Worm (Caenorhabditis elegans) whole organism, L1 larva: ENCODE results near the gene W04E12.3.

Experiments used
- F16B12.6 ChIP-seq: fragments of 150-350 bp; optimal IDR thresholded peaks from 2 replicates; lab custom pipeline; 2014; ENCODE audit warnings: missing biosample characterization, missing genetic modification characterization
- aha-1 ChIP-seq: fragments of 150-350 bp; optimal IDR thresholded peaks from 2 replicates; lab custom pipeline; 2014; ENCODE audit warnings: missing biosample characterization, missing genetic modification characterization
- alr-1 ChIP-seq: fragments of 200-800 bp; sonication (Bioruptor generic); optimal IDR thresholded peaks from 2 replicates; lab custom pipeline; 2018; ENCODE audit warnings: borderline replicate concordance, mild to moderate bottlenecking, missing genetic modification characterization, missing compliant biosample characterization
- ama-1 ChIP-seq: fragments of 150-350 bp; optimal IDR thresholded peaks from 2 replicates; lab custom pipeline; 2014
- ceh-63 ChIP-seq: fragments of 200-800 bp; sonication (Bioruptor generic); optimal IDR thresholded peaks from 2 replicates; lab custom pipeline; 2018; ENCODE audit warnings: mild to moderate bottlenecking, missing genetic modification characterization, missing compliant biosample characterization
- ceh-82 ChIP-seq, 3 experiments: fragments of 150-350 bp in 1 of 3; sonication (generic microtip) in 2 of 3; optimal IDR thresholded peaks; 2 replicates each; lab custom pipeline; 2014 to 2017; ENCODE audit warnings: missing biosample characterization in 3 of 3, missing genetic modification characterization in 3 of 3
- dpl-1 ChIP-seq, 3 experiments: fragments of 150-350 bp in 2 of 3; sonication (generic microtip) in 1 of 3; optimal IDR thresholded peaks; 2 replicates each; lab custom pipeline; 2014 to 2017; ENCODE audit warnings: missing biosample characterization in 3 of 3, missing genetic modification characterization in 3 of 3, missing genetic modification reagents in 3 of 3
- dsc-1 ChIP-seq: sonication (generic microtip); optimal IDR thresholded peaks from 2 replicates; lab custom pipeline; 2016; ENCODE audit warnings: mild to moderate bottlenecking, missing genetic modification characterization, missing compliant biosample characterization
- egl-13 ChIP-seq: sonication (generic microtip); optimal IDR thresholded peaks from 2 replicates; lab custom pipeline; 2016; ENCODE audit warnings: missing genotype, missing genetic modification reagents, missing genetic modification characterization, missing compliant biosample characterization
- elt-2 ChIP-seq: sonication (generic microtip); optimal IDR thresholded peaks from 2 replicates; lab custom pipeline; 2016; ENCODE audit warnings: missing genetic modification characterization, mild to moderate bottlenecking, inconsistent platforms, missing compliant biosample characterization, missing genetic modification reagents
- elt-3 ChIP-seq, 6 experiments: fragments of 150-350 bp in 1 of 6; sonication (generic microtip); optimal IDR thresholded peaks; 2 replicates each; lab custom pipeline; 2017 to 2018; ENCODE audit warnings: missing biosample characterization in 6 of 6, missing genetic modification characterization in 6 of 6, inconsistent platforms in 1 of 6
- ets-5 ChIP-seq: fragments of 200-800 bp; sonication (Bioruptor generic); IDR thresholded peaks from 2 replicates; pipeline ENCODE4 v1.3.6; 2022; ENCODE audit warnings: missing genetic modification characterization, missing compliant biosample characterization
- fkh-10 ChIP-seq: sonication (generic microtip); optimal IDR thresholded peaks from 2 replicates; lab custom pipeline; 2017; ENCODE audit warnings: missing biosample characterization, missing genetic modification reagents, missing genetic modification characterization
- fkh-4 ChIP-seq: sonication (generic microtip); optimal IDR thresholded peaks from 2 replicates; lab custom pipeline; 2016; ENCODE audit warnings: missing compliant biosample characterization, missing genetic modification characterization, borderline replicate concordance
- isw-1 ChIP-seq: fragments of 200-800 bp; sonication (Bioruptor generic); IDR thresholded peaks from 2 replicates; pipeline ENCODE4 v1.3.6; 2022; ENCODE audit warnings: missing genetic modification characterization, missing compliant biosample characterization
- jun-1 ChIP-seq: fragments of 150-350 bp; optimal IDR thresholded peaks from 2 replicates; lab custom pipeline; 2014; ENCODE audit warnings: missing biosample characterization, missing genetic modification reagents, missing genetic modification characterization
- lin-13 ChIP-seq: fragments of 150-350 bp; optimal IDR thresholded peaks from 2 replicates; lab custom pipeline; 2014; ENCODE audit warnings: missing biosample characterization, missing genetic modification reagents, missing genetic modification characterization
- lin-15B ChIP-seq: fragments of 150-350 bp; sonication (generic microtip); optimal IDR thresholded peaks from 3 replicates; lab custom pipeline; 2014; ENCODE audit warnings: missing biosample characterization, missing genetic modification characterization
- lin-35 ChIP-seq, 2 experiments: fragments of 150-350 bp; optimal IDR thresholded peaks; 2 replicates each; lab custom pipeline; 2014; ENCODE audit warnings: missing biosample characterization in 2 of 2, missing genetic modification characterization in 2 of 2, missing genetic modification reagents in 2 of 2
- lir-3 ChIP-seq: sonication (generic microtip); optimal IDR thresholded peaks from 2 replicates; lab custom pipeline; 2016; ENCODE audit warnings: mild to moderate bottlenecking, missing genetic modification characterization, moderate library complexity, missing compliant biosample characterization; ENCODE audit not compliant: poor library complexity
- mab-9 ChIP-seq: fragments of 200-800 bp; sonication (Bioruptor generic); IDR thresholded peaks from 2 replicates; pipeline ENCODE4 v1.3.6; 2022; ENCODE audit warnings: missing genetic modification reagents, missing genetic modification characterization, missing compliant biosample characterization
- mdl-1 ChIP-seq, 2 experiments: fragments of 150-350 bp; optimal IDR thresholded peaks; 2 replicates each; lab custom pipeline; 2014 to 2017; ENCODE audit warnings: missing biosample characterization in 2 of 2, missing genetic modification characterization in 2 of 2, inconsistent platforms in 1 of 2
- nhr-20 ChIP-seq: sonication (generic microtip); optimal IDR thresholded peaks from 2 replicates; lab custom pipeline; 2016; ENCODE audit warnings: mild to moderate bottlenecking, missing genetic modification characterization, missing compliant biosample characterization
- nhr-28 ChIP-seq: fragments of 150-350 bp; optimal IDR thresholded peaks from 2 replicates; lab custom pipeline; 2014; ENCODE audit warnings: missing biosample characterization, missing genetic modification characterization
- nhr-85 ChIP-seq: sonication (generic microtip); peaks from one replicate; lab custom pipeline; 2016; ENCODE audit warnings: missing genetic modification characterization, inconsistent platforms, missing compliant biosample characterization
- pag-3 ChIP-seq: sonication (generic microtip); optimal IDR thresholded peaks from 2 replicates; lab custom pipeline; 2017; ENCODE audit warnings: missing genetic modification characterization, mild to moderate bottlenecking, missing compliant biosample characterization, antibody characterized with exemption, borderline replicate concordance; ENCODE audit not compliant: insufficient read depth
- pqm-1 ChIP-seq: sonication (generic microtip); optimal IDR thresholded peaks from 3 replicates; lab custom pipeline; 2017; ENCODE audit warnings: missing biosample characterization, missing genetic modification characterization
- rnt-1 ChIP-seq: sonication (generic microtip); optimal IDR thresholded peaks from 2 replicates; lab custom pipeline; 2016; ENCODE audit warnings: mild to moderate bottlenecking, missing genetic modification characterization, moderate library complexity, missing compliant biosample characterization
- skn-1 ChIP-seq: fragments of 150-350 bp; optimal IDR thresholded peaks from 2 replicates; lab custom pipeline; 2014; ENCODE audit warnings: missing biosample characterization, missing genetic modification characterization
- snpc-4 ChIP-seq: fragments of 150-350 bp; optimal IDR thresholded peaks from 2 replicates; lab custom pipeline; 2014; ENCODE audit warnings: missing biosample characterization, missing genetic modification characterization
- sptf-1 ChIP-seq: fragments of 150-350 bp; optimal IDR thresholded peaks from 2 replicates; lab custom pipeline; 2014; ENCODE audit warnings: missing biosample characterization, missing genetic modification characterization
- sup-37 ChIP-seq: fragments of 200-800 bp; sonication (Bioruptor generic); optimal IDR thresholded peaks from 2 replicates; lab custom pipeline; 2018; ENCODE audit warnings: mild to moderate bottlenecking, missing genetic modification characterization, missing compliant biosample characterization
- tbx-2 ChIP-seq: sonication (generic microtip); optimal IDR thresholded peaks from 2 replicates; lab custom pipeline; 2016; ENCODE audit warnings: missing genetic modification characterization, missing compliant biosample characterization
- unc-30 ChIP-seq: sonication (generic microtip); optimal IDR thresholded peaks from 2 replicates; lab custom pipeline; 2017; ENCODE audit warnings: missing biosample characterization, missing genetic modification characterization
- unc-86 ChIP-seq: sonication (generic microtip); optimal IDR thresholded peaks from 2 replicates; lab custom pipeline; 2016; ENCODE audit warnings: missing genetic modification characterization, missing compliant biosample characterization

Gene W04E12.3

ce11 chrV:19743305-19743704 lies 1.6 kb downstream of the W04E12.3 start, which contains the start of gene W04E12.4:
Gene W04E12.4, plus strand, starts transcription at chrV:19743605.
- TF ChIP-seq tbx-2 (tag; lab: Kevin White, UChicago) (no peak), rnt-1 (tag; lab: Kevin White, UChicago) (no peak), ceh-63 (GFP tag; lab: Kevin White, UChicago) (no peak), aha-1 (tag; lab: Kevin White, UChicago) (no peak), pqm-1 (tag; lab: Kevin White, UChicago) (no peak), dsc-1 (tag; lab: Kevin White, UChicago) (no peak), jun-1 (tag; lab: Kevin White, UChicago) (no peak), unc-30 (tag; lab: Kevin White, UChicago) (no peak), snpc-4 (no peak), sptf-1 (tag; lab: Kevin White, UChicago) (no peak), dpl-1 (GFP tag; optimal IDR thresholded peaks at IDR 0.05; lab: Kevin White, UChicago) (no peak), pag-3 (tag; lab: Kevin White, UChicago) (no peak), elt-3 (tag; optimal IDR thresholded peaks at IDR 0.05; lab: Kevin White, UChicago) (no peak), isw-1 (no peak)
- TF ChIP-seq, all 84 proteins: peak for 0

ce11 chrV:19743794-19744193 lies 2.0 kb downstream of the W04E12.3 start:
- TF ChIP-seq snpc-4 = no peak
- TF ChIP-seq nhr-85 (tag; lab: Kevin White, UChicago) = peak; percentile 11
- TF ChIP-seq fkh-10 = no peak
- TF ChIP-seq fkh-4 = no peak

ce11 chrV:19744210-19744609 lies 2.5 kb downstream of the W04E12.3 start:
- TF ChIP-seq mab-9 = no peak
- TF ChIP-seq sup-37 = no peak
- no peak for TF ChIP-seq nhr-20 (tag; lab: Kevin White, UChicago)
- TF ChIP-seq fkh-4 = no peak
- TF ChIP-seq skn-1 (tag; lab: Kevin White, UChicago) = no peak
- TF ChIP-seq nhr-28 (tag; lab: Kevin White, UChicago) = no peak
- TF ChIP-seq lin-15B (tag; lab: Kevin White, UChicago) = no peak
- TF ChIP-seq, all 84 proteins: peak for 0

- TF ChIP-seq unc-86 (tag; lab: Kevin White, UChicago) = no peak
- no peak for TF ChIP-seq alr-1 (tag; lab: Kevin White, UChicago)
- TF ChIP-seq mdl-1 (tag; optimal IDR thresholded peaks at IDR 0.05; lab: Kevin White, UChicago) = no peak
- TF ChIP-seq pqm-1 (tag; lab: Kevin White, UChicago) = no peak
These were observed 4.1 kb downstream of the W04E12.3 start, which contains the start of gene W04E12.5 for ce11 chrV:19745852-19746251. Gene W04E12.5, plus strand, starts transcription at chrV:19746152.

ce11 chrV:19747144-19747543 lies 5.4 kb downstream of the W04E12.3 start:
- TF ChIP-seq egl-13 (tag; lab: Kevin White, UChicago) = no peak
- no peak for TF ChIP-seq F16B12.6 (tag; lab: Kevin White, UChicago)
- no peak for TF ChIP-seq aha-1 (tag; lab: Kevin White, UChicago)
- no peak for TF ChIP-seq lin-13
- no peak for TF ChIP-seq pqm-1 (tag; lab: Kevin White, UChicago)
- no peak for TF ChIP-seq ets-5 (GFP tag; lab: Robert Waterston, UW)
- TF ChIP-seq snpc-4 = no peak
- no peak for TF ChIP-seq ceh-82 (tag; optimal IDR thresholded peaks at IDR 0.05; lab: Kevin White, UChicago)
- TF ChIP-seq elt-2 (tag; lab: Kevin White, UChicago) = no peak
- TF ChIP-seq lir-3 (tag; lab: Kevin White, UChicago) = no peak
- TF ChIP-seq unc-30 (tag; lab: Kevin White, UChicago) = no peak
- no peak for TF ChIP-seq ama-1 (lab: Kevin White, UChicago)
- no peak for TF ChIP-seq lin-35 (GFP tag; optimal IDR thresholded peaks at IDR 0.05; lab: Kevin White, UChicago)
- TF ChIP-seq, all 84 proteins: peak for 0
